Comparison of ENCODE assay signal across 4 worm cellular contexts in the genomic region with DNA sequence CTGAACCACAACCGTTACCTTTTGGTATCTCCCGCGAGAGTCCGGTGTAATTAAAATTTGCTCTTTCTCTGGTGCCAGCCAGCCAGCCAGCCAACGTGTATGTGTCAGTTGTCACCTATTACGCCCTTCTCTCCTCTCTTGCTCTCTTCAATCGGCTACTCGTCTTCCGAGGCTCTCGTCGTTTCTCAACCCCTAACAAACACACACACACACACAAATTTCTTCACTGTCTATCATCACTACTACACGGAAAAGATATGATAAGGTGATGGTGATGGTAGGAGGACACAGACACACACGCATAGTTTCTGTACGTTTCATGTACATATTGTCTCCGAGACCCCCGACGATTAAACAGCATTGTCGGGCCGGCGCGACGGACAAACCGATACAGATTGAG.
TF ChIP-seq lines count a peak whose summit lies in the region.

No protein-coding gene starts in this region.

TF ChIP-seq in whole organism, L2 larva, 48 proteins besides CTCF, POLR2A, EP300 and RAD21:
- TF ChIP-seq lsy-2 (tag; optimal IDR thresholded peaks at IDR 0.05; lab: Kevin White, UChicago) (peak in 1 of 2 experiments; percentile 28), unc-62 (GFP tag; optimal IDR thresholded peaks at IDR 0.05; lab: Kevin White, UChicago) (no peak), sma-3 (GFP tag; optimal IDR thresholded peaks at IDR 0.05; lab: Kevin White, UChicago) (peak; percentile 41), aly-2 (tag; optimal IDR thresholded peaks at IDR 0.05; lab: Kevin White, UChicago) (no peak), F13H6.1 (tag; optimal IDR thresholded peaks at IDR 0.05; lab: Kevin White, UChicago) (peak; percentile 69), sma-9 (GFP tag; optimal IDR thresholded peaks at IDR 0.05; lab: Kevin White, UChicago) (peak; percentile 38), sma-9 (tag; optimal IDR thresholded peaks at IDR 0.05; lab: Kevin White, UChicago) (no peak), nhr-129 (tag; optimal IDR thresholded peaks at IDR 0.05; lab: Kevin White, UChicago) (peak; percentile 61), nhr-21 (tag; optimal IDR thresholded peaks at IDR 0.05; lab: Kevin White, UChicago) (peak; percentile 9), gmeb-1 (tag; optimal IDR thresholded peaks at IDR 0.05; lab: Kevin White, UChicago) (peak; percentile 30), ztf-4 (tag; optimal IDR thresholded peaks at IDR 0.05; lab: Kevin White, UChicago) (no peak), ama-1 (optimal IDR thresholded peaks at IDR 0.05; lab: Kevin White, UChicago) (no peak), fos-1 (tag; optimal IDR thresholded peaks at IDR 0.05; lab: Kevin White, UChicago) (peak; percentile 77), crh-2 (tag; optimal IDR thresholded peaks at IDR 0.05; lab: Kevin White, UChicago) (peak; percentile 42)

TF ChIP-seq in whole organism, L4 larva, 104 proteins besides CTCF, POLR2A, EP300 and RAD21 (continues in another document):
- peak; percentile 42 for TF ChIP-seq nhr-77 (tag; optimal IDR thresholded peaks at IDR 0.05; lab: Kevin White, UChicago)
- TF ChIP-seq ama-1 (optimal IDR thresholded peaks at IDR 0.05; lab: Kevin White, UChicago), result peak; percentile 13
- TF ChIP-seq Y75B8A.6 (GFP tag; IDR thresholded peaks at IDR 0.05; lab: Robert Waterston, UW), result no peak
- no peak for TF ChIP-seq daf-16 (GFP tag; optimal IDR thresholded peaks at IDR 0.05; lab: Kevin White, UChicago)
- TF ChIP-seq daf-16 (tag; optimal IDR thresholded peaks at IDR 0.05; lab: Kevin White, UChicago), result peak; percentile 43
- peak; percentile 65 for TF ChIP-seq pqm-1 (tag; optimal IDR thresholded peaks at IDR 0.05; lab: Kevin White, UChicago)
- no peak for TF ChIP-seq snpc-1.2 (GFP tag; IDR thresholded peaks at IDR 0.05; lab: Robert Waterston, UW)
- TF ChIP-seq lin-1 (GFP tag; IDR thresholded peaks at IDR 0.05; lab: Robert Waterston, UW), result no peak
- TF ChIP-seq daf-12 (tag; optimal IDR thresholded peaks at IDR 0.05; lab: Kevin White, UChicago), result no peak
- TF ChIP-seq spr-1 (tag; optimal IDR thresholded peaks at IDR 0.05; lab: Kevin White, UChicago), result no peak
- peak; percentile 42 for TF ChIP-seq mes-2 (tag; optimal IDR thresholded peaks at IDR 0.05; lab: Kevin White, UChicago; ENCODE audit: poor library complexity, severe bottlenecking)
- peak; percentile 14 for TF ChIP-seq mep-1 (tag; optimal IDR thresholded peaks at IDR 0.05; lab: Kevin White, UChicago)
- TF ChIP-seq cey-2 (tag; optimal IDR thresholded peaks at IDR 0.05; lab: Kevin White, UChicago; ENCODE audit: borderline replicate concordance, insufficient read depth), result no peak
- TF ChIP-seq fkh-10 (GFP tag; optimal IDR thresholded peaks at IDR 0.05; lab: Kevin White, UChicago), result no peak
- TF ChIP-seq pha-4 (GFP tag; IDR thresholded peaks at IDR 0.05; lab: Robert Waterston, UW), result no peak
- peak; percentile 4 for TF ChIP-seq pha-4 (tag; optimal IDR thresholded peaks at IDR 0.05; lab: Kevin White, UChicago)
- peak; percentile 94 for TF ChIP-seq nhr-28 (tag; optimal IDR thresholded peaks at IDR 0.05; lab: Kevin White, UChicago)
- TF ChIP-seq mxl-3 (GFP tag; optimal IDR thresholded peaks at IDR 0.05; lab: Kevin White, UChicago), result peak; percentile 72
- TF ChIP-seq lsy-2 (tag; optimal IDR thresholded peaks at IDR 0.05; lab: Kevin White, UChicago), result peak in 1 of 2 experiments; percentile 14
- TF ChIP-seq mdl-1 (tag; optimal IDR thresholded peaks at IDR 0.05; lab: Kevin White, UChicago), result peak in 1 of 2 experiments; percentile 19
- TF ChIP-seq dmd-6 (GFP tag; IDR thresholded peaks at IDR 0.05; lab: Robert Waterston, UW), result peak; percentile 60
- no peak for TF ChIP-seq ceh-44 (GFP tag; IDR thresholded peaks at IDR 0.05; lab: Robert Waterston, UW)
- no peak for TF ChIP-seq egl-27 (tag; optimal IDR thresholded peaks at IDR 0.05; lab: Kevin White, UChicago)
- TF ChIP-seq lin-29 (GFP tag; IDR thresholded peaks at IDR 0.05; lab: Robert Waterston, UW), result no peak
- TF ChIP-seq hlh-30 (tag; optimal IDR thresholded peaks at IDR 0.05; lab: Kevin White, UChicago; ENCODE audit: insufficient read depth), result peak; percentile 9

TF ChIP-seq in whole organism, late embryonic, 69 proteins besides CTCF, POLR2A, EP300 and RAD21 (continues in another document):
- TF ChIP-seq npax-4 (tag; optimal IDR thresholded peaks at IDR 0.05; lab: Kevin White, UChicago) (no peak), tbx-2 (tag; optimal IDR thresholded peaks at IDR 0.05; lab: Kevin White, UChicago) (peak; percentile 53), che-1 (tag; optimal IDR thresholded peaks at IDR 0.05; lab: Kevin White, UChicago) (no peak), fkh-10 (GFP tag; optimal IDR thresholded peaks at IDR 0.05; lab: Kevin White, UChicago) (no peak), sox-2 (GFP tag; IDR thresholded peaks at IDR 0.05; lab: Robert Waterston, UW) (no peak), hlh-30 (tag; optimal IDR thresholded peaks at IDR 0.05; lab: Kevin White, UChicago; ENCODE audit: insufficient read depth) (no peak), ceh-19 (GFP tag; optimal IDR thresholded peaks at IDR 0.05; lab: Kevin White, UChicago) (no peak), ceh-6 (GFP tag; optimal IDR thresholded peaks at IDR 0.05; lab: Kevin White, UChicago) (no peak), sox-4 (tag; optimal IDR thresholded peaks at IDR 0.05; lab: Kevin White, UChicago) (no peak), odd-2 (tag; optimal IDR thresholded peaks at IDR 0.05; lab: Kevin White, UChicago) (no peak), elt-4 (tag; optimal IDR thresholded peaks at IDR 0.05; lab: Kevin White, UChicago) (no peak), ztf-16 (tag; optimal IDR thresholded peaks at IDR 0.05; lab: Kevin White, UChicago) (no peak), ceh-18 (tag; optimal IDR thresholded peaks at IDR 0.05; lab: Kevin White, UChicago) (peak; percentile 55), fkh-6 (tag; optimal IDR thresholded peaks at IDR 0.05; lab: Kevin White, UChicago) (no peak), fax-1 (tag; optimal IDR thresholded peaks at IDR 0.05; lab: Kevin White, UChicago) (no peak), unc-3 (GFP tag; conservative IDR thresholded peaks at IDR 0.05; lab: Robert Waterston, UW) (no peak), unc-3 (tag; optimal IDR thresholded peaks at IDR 0.05; lab: Kevin White, UChicago) (no peak), ceh-30 (tag; optimal IDR thresholded peaks at IDR 0.05; lab: Kevin White, UChicago) (no peak), hlh-13 (GFP tag; optimal IDR thresholded peaks at IDR 0.05; lab: Kevin White, UChicago) (no peak), unc-55 (GFP tag; optimal IDR thresholded peaks at IDR 0.05; lab: Kevin White, UChicago) (no peak), pha-2 (tag; optimal IDR thresholded peaks at IDR 0.05; lab: Kevin White, UChicago) (peak; percentile 27), lim-6 (tag; optimal IDR thresholded peaks at IDR 0.05; lab: Kevin White, UChicago) (no peak), madf-2 (tag; optimal IDR thresholded peaks at IDR 0.05; lab: Kevin White, UChicago) (no peak), ceh-14 (tag; optimal IDR thresholded peaks at IDR 0.05; lab: Kevin White, UChicago) (no peak), C08G9.2 (tag; optimal IDR thresholded peaks at IDR 0.05; lab: Kevin White, UChicago) (no peak), T23F11.4 (GFP tag; optimal IDR thresholded peaks at IDR 0.05; lab: Kevin White, UChicago) (no peak), pros-1 (tag; optimal IDR thresholded peaks at IDR 0.05; lab: Kevin White, UChicago) (no peak), nhr-232 (tag; optimal IDR thresholded peaks at IDR 0.05; lab: Kevin White, UChicago) (no peak)

TF ChIP-seq in whole organism, mixed stage, embryonic, 35 proteins besides CTCF, POLR2A, EP300 and RAD21:
- TF ChIP-seq tbx-8 (GFP tag; optimal IDR thresholded peaks at IDR 0.05; lab: Kevin White, UChicago) (no peak), lin-32 (GFP tag; optimal IDR thresholded peaks at IDR 0.05; lab: Kevin White, UChicago) (peak; percentile 28), mab-5 (tag; optimal IDR thresholded peaks at IDR 0.05; lab: Kevin White, UChicago) (no peak), sptf-1 (tag; optimal IDR thresholded peaks at IDR 0.05; lab: Kevin White, UChicago) (peak; percentile 20), ham-2 (GFP tag; optimal IDR thresholded peaks at IDR 0.05; lab: Kevin White, UChicago) (peak; percentile 10), unc-120 (tag; optimal IDR thresholded peaks at IDR 0.05; lab: Kevin White, UChicago; ENCODE audit: poor library complexity, severe bottlenecking) (peak; percentile 63), hlh-1 (tag; optimal IDR thresholded peaks at IDR 0.05; lab: Kevin White, UChicago) (peak; percentile 96), unc-62 (GFP tag; optimal IDR thresholded peaks at IDR 0.05; lab: Kevin White, UChicago) (peak; percentile 77), ceh-83 (GFP tag; optimal IDR thresholded peaks at IDR 0.05; lab: Kevin White, UChicago) (no peak)
